Fruit fly (Drosophila melanogaster) whole organism, adult: Measurements from ENCODE around the gene CG8136.
A peak's percentile ranks its signal among the peaks of the same experiment; 100 is the strongest.

Experiments used
- CG12768 ChIP-seq: fragments of 200-800 bp; sonication (Bioruptor generic); optimal IDR thresholded peaks from 2 replicates; lab custom pipeline; 2017; ENCODE audit warnings: missing biosample characterization, missing genetic modification characterization, mild to moderate bottlenecking, moderate library complexity, missing genetic modification reagents
- CG1620 ChIP-seq: fragments of 200-800 bp; sonication (Bioruptor generic); optimal IDR thresholded peaks from 2 replicates; lab custom pipeline; 2016; ENCODE audit warnings: missing biosample characterization, missing genetic modification characterization
- CG33017 ChIP-seq: fragments of 200-800 bp; sonication (Bioruptor generic); optimal IDR thresholded peaks from 2 replicates; lab custom pipeline; 2018; ENCODE audit warnings: missing biosample characterization, mild to moderate bottlenecking, missing genetic modification characterization, moderate library complexity
- CG7045 ChIP-seq: fragments of 200-800 bp; sonication (Bioruptor generic); optimal IDR thresholded peaks from 2 replicates; lab custom pipeline; 2017; ENCODE audit warnings: missing biosample characterization, mild to moderate bottlenecking, missing genetic modification characterization
- CG7101 ChIP-seq: fragments of 200-800 bp; sonication (Bioruptor generic); optimal IDR thresholded peaks from 2 replicates; lab custom pipeline; 2018; ENCODE audit warnings: missing biosample characterization, mild to moderate bottlenecking, missing genetic modification characterization, moderate library complexity
- Clk ChIP-seq: fragments of 200-800 bp; sonication (Bioruptor generic); optimal IDR thresholded peaks from 2 replicates; lab custom pipeline; 2017; ENCODE audit warnings: missing biosample characterization, missing genetic modification characterization
- Crg-1 ChIP-seq: fragments of 200-800 bp; sonication (Bioruptor generic); optimal IDR thresholded peaks from 2 replicates; lab custom pipeline; 2016; ENCODE audit warnings: missing biosample characterization, missing genetic modification characterization
- Hr96 ChIP-seq: fragments of 200-800 bp; sonication (Bioruptor generic); optimal IDR thresholded peaks from 2 replicates; lab custom pipeline; 2016; ENCODE audit warnings: missing biosample characterization, missing genetic modification characterization
- bab1 ChIP-seq: fragments of 200-800 bp; sonication (Bioruptor generic); optimal IDR thresholded peaks from 3 replicates; lab custom pipeline; 2019; ENCODE audit warnings: missing biosample characterization, mild to moderate bottlenecking, missing genetic modification characterization, moderate library complexity
- cic ChIP-seq: fragments of 200-800 bp; sonication (Bioruptor generic); optimal IDR thresholded peaks from 2 replicates; lab custom pipeline; 2017; ENCODE audit warnings: missing biosample characterization, mild to moderate bottlenecking, missing genetic modification characterization, moderate library complexity
- kay ChIP-seq: fragments of 200-800 bp; sonication (Bioruptor generic); peaks from one replicate; lab custom pipeline; 2016; ENCODE audit warnings: missing biosample characterization, missing genetic modification characterization, borderline replicate concordance
- ovo ChIP-seq: fragments of 200-800 bp; sonication (Bioruptor generic); optimal IDR thresholded peaks from 2 replicates; lab custom pipeline; 2016; ENCODE audit warnings: missing biosample characterization, missing genetic modification characterization
- tj ChIP-seq: fragments of 200-800 bp; sonication (Bioruptor generic); optimal IDR thresholded peaks from 3 replicates; lab custom pipeline; 2017; ENCODE audit warnings: missing biosample characterization, mild to moderate bottlenecking, missing genetic modification characterization, moderate library complexity
- toe ChIP-seq: fragments of 200-800 bp; sonication (Bioruptor generic); optimal IDR thresholded peaks from 2 replicates; lab custom pipeline; 2016; ENCODE audit warnings: missing biosample characterization, missing genetic modification characterization

- TF ChIP-seq CG1620 (GFP tag; lab: Kevin White, UChicago) (no peak), toe (GFP tag; lab: Kevin White, UChicago) (no peak), CG33017 (tag; lab: Kevin White, UChicago) (peak; percentile 34), kay (GFP tag; lab: Kevin White, UChicago) (no peak), CG7101 (tag; lab: Kevin White, UChicago) (no peak), bab1 (GFP tag; lab: Kevin White, UChicago) (no peak), CG12768 (no peak), ovo (peak; percentile 97), Crg-1 (GFP tag; lab: Kevin White, UChicago) (no peak), Hr96 (GFP tag; lab: Kevin White, UChicago) (no peak), cic (GFP tag; lab: Kevin White, UChicago) (no peak), Clk (GFP tag; lab: Kevin White, UChicago) (no peak), tj (no peak), CG7045 (GFP tag; lab: Kevin White, UChicago) (no peak)
These were observed 5.2 kb upstream of the CG8136 start, which contains the start of gene TMEM216 for dm6 chr3R:8715851-8716550.
